Worm (Caenorhabditis elegans) whole organism, mixed stage, embryonic: ENCODE results near the gene ZC443.7.

Source experiments
- M03D4.4 ChIP-seq: sonication (generic microtip); optimal IDR thresholded peaks from 2 replicates; lab custom pipeline; 2017; ENCODE audit warnings: mild to moderate bottlenecking, missing genetic modification characterization, missing compliant biosample characterization
- bed-3 ChIP-seq: fragments of 200-800 bp; sonication (Bioruptor generic); optimal IDR thresholded peaks from 3 replicates; lab custom pipeline; 2018; ENCODE audit warnings: mild to moderate bottlenecking, missing genetic modification characterization, moderate library complexity, missing compliant biosample characterization
- blmp-1 ChIP-seq: fragments of 150-350 bp; optimal IDR thresholded peaks from 2 replicates; lab custom pipeline; 2014; ENCODE audit warnings: missing biosample characterization, missing genetic modification characterization
- ceh-39 ChIP-seq: fragments of 150-350 bp; optimal IDR thresholded peaks from 2 replicates; lab custom pipeline; 2014; ENCODE audit warnings: missing biosample characterization, missing genetic modification characterization
- ceh-43 ChIP-seq: fragments of 200-800 bp; sonication (Bioruptor generic); optimal IDR thresholded peaks from 2 replicates; lab custom pipeline; 2018; ENCODE audit warnings: mild to moderate bottlenecking, missing genetic modification characterization, moderate library complexity, missing compliant biosample characterization
- ceh-83 ChIP-seq: fragments of 200-800 bp; sonication (Bioruptor generic); optimal IDR thresholded peaks from 2 replicates; lab custom pipeline; 2018; ENCODE audit warnings: mild to moderate bottlenecking, missing genetic modification characterization, missing compliant biosample characterization
- ces-1 ChIP-seq: fragments of 150-350 bp; optimal IDR thresholded peaks from 2 replicates; lab custom pipeline; 2014; ENCODE audit warnings: missing biosample characterization, missing genetic modification reagents, missing genetic modification characterization
- cnd-1 ChIP-seq: fragments of 200-800 bp; sonication (Bioruptor generic); optimal IDR thresholded peaks from 2 replicates; lab custom pipeline; 2018; ENCODE audit warnings: mild to moderate bottlenecking, missing genetic modification characterization, missing compliant biosample characterization
- drap-1 ChIP-seq: fragments of 200-800 bp; sonication (Bioruptor generic); optimal IDR thresholded peaks from 3 replicates; lab custom pipeline; 2018; ENCODE audit warnings: mild to moderate bottlenecking, missing genetic modification characterization, missing compliant biosample characterization
- elt-1 ChIP-seq: sonication (generic microtip); optimal IDR thresholded peaks from 2 replicates; lab custom pipeline; 2017; ENCODE audit warnings: missing genetic modification characterization, mild to moderate bottlenecking, missing compliant biosample characterization, antibody characterized with exemption, moderate library complexity, borderline replicate concordance; ENCODE audit not compliant: insufficient read depth
- elt-3 ChIP-seq: fragments of 150-350 bp; optimal IDR thresholded peaks from 2 replicates; lab custom pipeline; 2014; ENCODE audit warnings: missing biosample characterization, missing genetic modification characterization
- flh-1 ChIP-seq: fragments of 200-800 bp; sonication (Bioruptor generic); optimal IDR thresholded peaks from 2 replicates; lab custom pipeline; 2018; ENCODE audit warnings: mild to moderate bottlenecking, missing genetic modification characterization, moderate library complexity, missing compliant biosample characterization
- ham-2 ChIP-seq: fragments of 200-800 bp; sonication (Bioruptor generic); optimal IDR thresholded peaks from 2 replicates; lab custom pipeline; 2018; ENCODE audit warnings: mild to moderate bottlenecking, missing genetic modification characterization, missing compliant biosample characterization
- hlh-1 ChIP-seq: fragments of 150-350 bp; optimal IDR thresholded peaks from 2 replicates; lab custom pipeline; 2014; ENCODE audit warnings: missing biosample characterization, missing genetic modification reagents, missing genetic modification characterization
- lin-13 ChIP-seq: fragments of 150-350 bp; optimal IDR thresholded peaks from 2 replicates; lab custom pipeline; 2014; ENCODE audit warnings: missing biosample characterization, missing genetic modification characterization
- lsy-2 ChIP-seq: fragments of 150-350 bp; optimal IDR thresholded peaks from 2 replicates; lab custom pipeline; 2014; ENCODE audit warnings: missing biosample characterization, missing genetic modification characterization
- mab-5 ChIP-seq: fragments of 150-350 bp; optimal IDR thresholded peaks from 2 replicates; lab custom pipeline; 2014; ENCODE audit warnings: missing biosample characterization, missing genetic modification characterization
- mep-1 ChIP-seq: fragments of 150-350 bp; optimal IDR thresholded peaks from 2 replicates; lab custom pipeline; 2017; ENCODE audit warnings: missing biosample characterization, missing genetic modification reagents, missing genetic modification characterization, inconsistent platforms
- mls-2 ChIP-seq: sonication (generic microtip); optimal IDR thresholded peaks from 2 replicates; lab custom pipeline; 2016; ENCODE audit warnings: mild to moderate bottlenecking, missing genetic modification characterization, moderate library complexity, missing compliant biosample characterization
- nhr-12 ChIP-seq: fragments of 150-350 bp; optimal IDR thresholded peaks from 2 replicates; lab custom pipeline; 2014; ENCODE audit warnings: missing biosample characterization, missing genetic modification characterization
- nhr-2 ChIP-seq: fragments of 150-350 bp; optimal IDR thresholded peaks from 2 replicates; lab custom pipeline; 2014; ENCODE audit warnings: missing biosample characterization, missing genetic modification characterization
- nhr-237 ChIP-seq: fragments of 150-350 bp; optimal IDR thresholded peaks from 2 replicates; lab custom pipeline; 2014; ENCODE audit warnings: missing biosample characterization, missing genetic modification characterization
- nhr-76 ChIP-seq: sonication (generic microtip); optimal IDR thresholded peaks from 2 replicates; lab custom pipeline; 2017; ENCODE audit warnings: missing biosample characterization, missing genetic modification characterization
- pha-4 ChIP-seq: fragments of 150-350 bp; optimal IDR thresholded peaks from 2 replicates; lab custom pipeline; 2018; ENCODE audit warnings: missing biosample characterization, missing genetic modification reagents, missing genetic modification characterization
- snpc-4 ChIP-seq: fragments of 150-350 bp; optimal IDR thresholded peaks from 2 replicates; lab custom pipeline; 2014; ENCODE audit warnings: missing biosample characterization, missing genetic modification characterization
- sptf-1 ChIP-seq: sonication (generic microtip); optimal IDR thresholded peaks from 2 replicates; lab custom pipeline; 2017; ENCODE audit warnings: mild to moderate bottlenecking, missing genetic modification characterization, moderate library complexity, missing compliant biosample characterization
- tbx-8 ChIP-seq: fragments of 200-800 bp; sonication (Bioruptor generic); optimal IDR thresholded peaks from 2 replicates; lab custom pipeline; 2018; ENCODE audit warnings: mild to moderate bottlenecking, missing genetic modification characterization, moderate library complexity, missing compliant biosample characterization
- unc-120 ChIP-seq: sonication (generic microtip); optimal IDR thresholded peaks from 2 replicates; lab custom pipeline; 2017; ENCODE audit warnings: missing genetic modification characterization, missing compliant biosample characterization; ENCODE audit not compliant: poor library complexity, severe bottlenecking
- unc-39 ChIP-seq: fragments of 150-350 bp; optimal IDR thresholded peaks from 2 replicates; lab custom pipeline; 2014; ENCODE audit warnings: missing biosample characterization, missing genetic modification characterization
- unc-62 ChIP-seq: fragments of 150-350 bp; optimal IDR thresholded peaks from 2 replicates; lab custom pipeline; 2014; ENCODE audit warnings: missing biosample characterization, missing genetic modification reagents, missing genetic modification characterization
- zip-8 ChIP-seq: fragments of 150-350 bp; optimal IDR thresholded peaks from 2 replicates; lab custom pipeline; 2014; ENCODE audit warnings: missing biosample characterization, missing genetic modification characterization

ZC443.7 gene

DNA sequence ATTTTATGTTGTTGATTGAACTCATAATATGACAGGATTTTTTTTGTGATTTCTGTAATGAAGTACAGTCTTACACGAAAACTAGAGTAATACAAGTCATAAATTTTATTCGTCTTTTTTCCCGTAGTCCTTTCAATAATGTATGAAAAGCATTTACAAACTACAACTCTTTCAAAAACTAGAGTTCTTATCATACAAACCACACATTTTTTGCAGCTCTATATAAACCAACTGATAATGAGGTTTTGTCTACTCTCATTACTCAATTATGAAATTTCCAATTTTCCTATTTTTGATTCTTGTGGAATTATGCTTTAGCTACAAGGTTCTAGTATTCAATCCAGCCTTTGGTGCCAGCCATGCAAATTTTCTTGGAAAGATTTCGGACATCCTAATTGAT, 18.5 kb downstream of the ZC443.7 start, which contains the start of gene ugt-16:
Gene ugt-16, plus strand, starts transcription at position 248 of the 400 bp plus-strand sequence.
- TF ChIP-seq tbx-8 (GFP tag; lab: Kevin White, UChicago) = no peak
- TF ChIP-seq lin-13 (tag; lab: Kevin White, UChicago) = no peak
- no peak for TF ChIP-seq unc-39 (tag; lab: Kevin White, UChicago)
- no peak for TF ChIP-seq ceh-83 (GFP tag; lab: Kevin White, UChicago)
- TF ChIP-seq nhr-2 = no peak
- no peak for TF ChIP-seq snpc-4 (tag; lab: Kevin White, UChicago)
- TF ChIP-seq unc-62 (GFP tag; lab: Kevin White, UChicago) = no peak
- TF ChIP-seq flh-1 (GFP tag; lab: Kevin White, UChicago) = no peak
- no peak for TF ChIP-seq drap-1 (GFP tag; lab: Kevin White, UChicago)
- no peak for TF ChIP-seq sptf-1 (tag; lab: Kevin White, UChicago)
- TF ChIP-seq M03D4.4 (tag; lab: Kevin White, UChicago) = no peak

DNA sequence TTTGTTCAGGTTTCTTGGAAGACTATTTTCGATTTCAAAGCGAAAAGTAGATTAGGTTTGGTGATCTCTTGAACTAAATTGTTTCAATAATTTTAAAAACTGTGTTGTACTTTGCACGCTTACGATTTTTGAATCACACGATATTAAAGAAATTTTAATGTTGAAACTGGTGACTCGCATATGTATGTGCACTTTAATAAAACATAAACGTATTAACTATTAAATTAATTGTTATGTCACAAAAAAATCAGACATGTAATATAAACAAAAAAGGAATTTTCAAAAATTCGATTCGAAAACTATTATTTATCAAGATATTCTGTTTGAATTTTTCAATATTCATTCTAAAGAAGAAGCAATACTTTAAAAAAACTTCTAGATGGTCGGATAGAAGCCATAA, 20.9 kb downstream of the ZC443.7 start, which contains the start of gene ugt-15:
Gene ugt-15, plus strand, starts transcription at position 301 of the 400 bp plus-strand sequence.
- TF ChIP-seq ces-1 (GFP tag; lab: Kevin White, UChicago) (no peak), unc-120 (tag; lab: Kevin White, UChicago) (no peak), cnd-1 (no peak), ceh-39 (tag; lab: Kevin White, UChicago) (no peak), nhr-237 (tag; lab: Kevin White, UChicago) (no peak), elt-3 (tag; lab: Kevin White, UChicago) (no peak), nhr-2 (no peak), unc-62 (GFP tag; lab: Kevin White, UChicago) (no peak), unc-39 (tag; lab: Kevin White, UChicago) (no peak), mls-2 (tag; lab: Kevin White, UChicago) (no peak), tbx-8 (GFP tag; lab: Kevin White, UChicago) (no peak), ceh-43 (GFP tag; lab: Kevin White, UChicago) (no peak), sptf-1 (tag; lab: Kevin White, UChicago) (no peak)

DNA sequence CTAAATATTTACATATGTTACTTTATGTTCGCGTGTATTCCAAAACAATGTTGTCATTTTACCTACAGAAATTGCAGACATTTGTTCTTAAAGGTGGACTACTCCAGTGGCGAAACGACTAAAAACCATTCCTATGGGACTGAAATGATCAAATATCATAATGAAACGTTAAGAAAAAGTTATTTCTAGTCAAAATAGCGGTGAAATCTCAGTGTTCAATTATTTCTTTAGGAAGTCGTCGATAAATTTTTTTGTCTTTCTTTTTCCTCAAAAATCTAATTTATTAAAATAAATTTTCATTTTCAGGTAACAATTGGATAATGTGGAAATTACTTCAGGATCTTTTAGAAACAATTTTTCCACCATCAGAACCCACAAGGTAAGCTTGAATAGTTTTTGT, 29.1 kb downstream of the ZC443.7 start, which contains the start of gene C44H9.4:
Gene C44H9.4, plus strand, starts transcription at position 301 of the 400 bp plus-strand sequence.
- TF ChIP-seq M03D4.4 (tag; lab: Kevin White, UChicago) (no peak), unc-120 (tag; lab: Kevin White, UChicago) (no peak), mep-1 (no peak), ham-2 (GFP tag; lab: Kevin White, UChicago) (no peak), lsy-2 (no peak), lin-13 (tag; lab: Kevin White, UChicago) (no peak), elt-3 (tag; lab: Kevin White, UChicago) (no peak)
- TF ChIP-seq, all 35 proteins: peak for 0

DNA sequence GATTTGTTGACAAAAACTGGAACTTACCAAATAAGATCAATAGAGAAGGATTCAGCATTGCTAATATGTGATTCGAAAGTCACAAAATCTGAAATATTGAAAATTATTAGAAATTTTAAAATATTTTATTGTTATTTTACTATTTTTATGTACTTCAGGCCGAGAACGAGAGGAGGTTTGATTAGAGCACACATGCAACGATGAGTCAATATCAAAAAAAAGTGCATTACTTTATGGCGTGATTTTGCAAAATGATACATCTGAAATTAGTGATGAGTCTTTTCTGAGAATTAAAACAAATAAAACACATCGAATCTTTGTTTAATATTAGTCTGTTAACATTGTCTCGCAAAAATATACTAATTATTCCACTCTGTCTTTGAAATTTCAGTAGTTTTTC, 38.5 kb downstream of the ZC443.7 start:
- no peak for TF ChIP-seq unc-62 (GFP tag; lab: Kevin White, UChicago)
- no peak for TF ChIP-seq blmp-1
- TF ChIP-seq lin-13 (tag; lab: Kevin White, UChicago) = no peak
- no peak for TF ChIP-seq mab-5
- no peak for TF ChIP-seq nhr-12
- no peak for TF ChIP-seq sptf-1 (tag; lab: Kevin White, UChicago)
- no peak for TF ChIP-seq unc-120 (tag; lab: Kevin White, UChicago)
- no peak for TF ChIP-seq lsy-2
- TF ChIP-seq hlh-1 (tag; lab: Kevin White, UChicago) = no peak
- TF ChIP-seq M03D4.4 (tag; lab: Kevin White, UChicago) = no peak
- no peak for TF ChIP-seq zip-8

DNA sequence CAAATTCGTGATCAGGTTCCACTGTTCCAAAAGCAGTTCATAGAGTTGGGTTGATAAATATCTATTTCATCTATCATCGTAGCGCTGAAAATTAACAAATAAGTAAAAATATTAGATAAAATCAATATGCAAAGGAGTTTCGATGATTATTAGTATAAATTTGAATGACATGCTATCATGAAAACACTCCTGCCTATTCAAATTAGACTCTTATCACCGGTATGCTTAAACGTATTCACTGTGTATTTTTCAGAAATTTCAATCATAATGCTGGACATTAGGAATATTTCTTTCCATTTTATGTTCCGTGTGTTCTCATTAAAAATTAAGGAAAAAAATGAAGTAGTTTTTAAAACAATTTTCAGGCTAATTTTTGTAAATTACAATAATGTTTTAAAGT, 39.0 kb downstream of the ZC443.7 start, which contains the start of gene C44H9.6:
Gene C44H9.6, minus strand, starts transcription at position 101 of the 400 bp plus-strand sequence.
- no peak for TF ChIP-seq nhr-76 (tag; lab: Kevin White, UChicago)
- no peak for TF ChIP-seq lin-13 (tag; lab: Kevin White, UChicago)
- TF ChIP-seq nhr-2 = no peak
- no peak for TF ChIP-seq mep-1
- no peak for TF ChIP-seq ceh-43 (GFP tag; lab: Kevin White, UChicago)
- no peak for TF ChIP-seq mls-2 (tag; lab: Kevin White, UChicago)
- no peak for TF ChIP-seq zip-8
- TF ChIP-seq bed-3 = no peak
- TF ChIP-seq nhr-12 = no peak
- no peak for TF ChIP-seq elt-3 (tag; lab: Kevin White, UChicago)
- no peak for TF ChIP-seq ceh-39 (tag; lab: Kevin White, UChicago)
- TF ChIP-seq unc-62 (GFP tag; lab: Kevin White, UChicago) = no peak
- TF ChIP-seq unc-120 (tag; lab: Kevin White, UChicago) = no peak
- no peak for TF ChIP-seq elt-1 (tag; lab: Kevin White, UChicago)
- no peak for TF ChIP-seq flh-1 (GFP tag; lab: Kevin White, UChicago)
- no peak for TF ChIP-seq lsy-2
- TF ChIP-seq pha-4 = no peak
- no peak for TF ChIP-seq snpc-4 (tag; lab: Kevin White, UChicago)
